Fruit fly (Drosophila melanogaster): ENCODE measurements around the gene CG14331.
A peak's percentile ranks its signal among the peaks of the same experiment; 100 is the strongest.

Gene CG14331

dm6 chr3R:17394318-17395188 lies 46.0 kb downstream of the CG14331 start, which contains the start of gene CREG:
TSS of gene CREG (minus strand) at chr3R:17394640.
- TF ChIP-seq usp (GFP tag; optimal IDR thresholded peaks at IDR 0.05): no peak
- TF ChIP-seq br (GFP tag; optimal IDR thresholded peaks at IDR 0.05): peak; percentile 5
- TF ChIP-seq Abd-B (GFP tag; optimal IDR thresholded peaks at IDR 0.05): no peak
- peak; percentile 79 for TF ChIP-seq pan (optimal IDR thresholded peaks at IDR 0.05)
- peak; percentile 70 for TF ChIP-seq woc (GFP tag; optimal IDR thresholded peaks at IDR 0.05)
- TF ChIP-seq HLH106 (tag; optimal IDR thresholded peaks at IDR 0.05): peak; percentile 15
- peak; percentile 66 for TF ChIP-seq Hr83 (GFP tag; optimal IDR thresholded peaks at IDR 0.05; ENCODE audit: poor library complexity, severe bottlenecking)
- no peak for TF ChIP-seq CrebA (GFP tag; optimal IDR thresholded peaks at IDR 0.05; ENCODE audit: borderline replicate concordance)
- peak; percentile 19 for TF ChIP-seq tai (GFP tag; optimal IDR thresholded peaks at IDR 0.05)
- TF ChIP-seq Rel (GFP tag; optimal IDR thresholded peaks at IDR 0.05): no peak
- peak; percentile 34 for TF ChIP-seq Rel (tag; optimal IDR thresholded peaks at IDR 0.05)
- TF ChIP-seq ey (GFP tag; optimal IDR thresholded peaks at IDR 0.05): peak; percentile 32
- TF ChIP-seq fru (GFP tag; optimal IDR thresholded peaks at IDR 0.05): peak; percentile 39
- peak; percentile 34 for TF ChIP-seq Sp1 (GFP tag; optimal IDR thresholded peaks at IDR 0.05)
- peak; percentile 4 for TF ChIP-seq OdsH (GFP tag; optimal IDR thresholded peaks at IDR 0.05)
- TF ChIP-seq CG32264 (GFP tag; optimal IDR thresholded peaks at IDR 0.05): no peak
- TF ChIP-seq foxo (GFP tag; optimal IDR thresholded peaks at IDR 0.05): peak in 1 of 2 experiments; percentile 48
- TF ChIP-seq rgr (GFP tag; optimal IDR thresholded peaks at IDR 0.05): peak; percentile 32
- peak; percentile 42 for TF ChIP-seq Jra (GFP tag; optimal IDR thresholded peaks at IDR 0.05)
- TF ChIP-seq Dfd (GFP tag; optimal IDR thresholded peaks at IDR 0.05): peak; percentile 0
- TF ChIP-seq psq (GFP tag; optimal IDR thresholded peaks at IDR 0.05): peak; percentile 43
- peak; percentile 37 for TF ChIP-seq dmrt93B (GFP tag; optimal IDR thresholded peaks at IDR 0.05)
- no peak for TF ChIP-seq sv (GFP tag; optimal IDR thresholded peaks at IDR 0.05)

dm6 chr3R:17391313-17391845 lies 49.1 kb downstream of the CG14331 start, which contains the start of the genes Brf and sds22:
TSS of gene Brf (minus strand) at chr3R:17391337.
TSS of gene sds22 (plus strand) at chr3R:17391594.
- peak; percentile 95 for TF ChIP-seq Sp1 (GFP tag; optimal IDR thresholded peaks at IDR 0.05)
- peak; percentile 95 for TF ChIP-seq OdsH (GFP tag; optimal IDR thresholded peaks at IDR 0.05)
- TF ChIP-seq N (GFP tag; optimal IDR thresholded peaks at IDR 0.05): no peak
- TF ChIP-seq HLH106 (tag; optimal IDR thresholded peaks at IDR 0.05): peak; percentile 97
- TF ChIP-seq CrebA (GFP tag; optimal IDR thresholded peaks at IDR 0.05; ENCODE audit: borderline replicate concordance): no peak
- TF ChIP-seq Dif (GFP tag; optimal IDR thresholded peaks at IDR 0.05; ENCODE audit: partially characterized antibody): no peak
- peak; percentile 97 for TF ChIP-seq Hnf4 (GFP tag; optimal IDR thresholded peaks at IDR 0.05)
- TF ChIP-seq fru (GFP tag; optimal IDR thresholded peaks at IDR 0.05): peak; percentile 95
- peak; percentile 97 for TF ChIP-seq sv (GFP tag; optimal IDR thresholded peaks at IDR 0.05)
- peak; percentile 18 for TF ChIP-seq Rel (GFP tag; optimal IDR thresholded peaks at IDR 0.05)
- TF ChIP-seq Rel (tag; optimal IDR thresholded peaks at IDR 0.05): peak; percentile 79
- TF ChIP-seq rgr (GFP tag; optimal IDR thresholded peaks at IDR 0.05): peak; percentile 97
- TF ChIP-seq Dfd (GFP tag; optimal IDR thresholded peaks at IDR 0.05): peak; percentile 79
- peak; percentile 60 for TF ChIP-seq Hr83 (GFP tag; optimal IDR thresholded peaks at IDR 0.05; ENCODE audit: poor library complexity, severe bottlenecking)
- TF ChIP-seq Vsx2 (GFP tag; optimal IDR thresholded peaks at IDR 0.05; ENCODE audit: partially characterized antibody): no peak
- peak; percentile 47 for TF ChIP-seq Myc (optimal IDR thresholded peaks at IDR 0.05)
- peak; percentile 89 for TF ChIP-seq sage (GFP tag; optimal IDR thresholded peaks at IDR 0.05)
- TF ChIP-seq Abd-B (GFP tag; optimal IDR thresholded peaks at IDR 0.05): no peak
- peak; percentile 95 for TF ChIP-seq CG9705 (GFP tag; optimal IDR thresholded peaks at IDR 0.05)
- peak; percentile 95 for TF ChIP-seq br (GFP tag; optimal IDR thresholded peaks at IDR 0.05)
- peak; percentile 96 for TF ChIP-seq ey (GFP tag; optimal IDR thresholded peaks at IDR 0.05)
- peak; percentile 45 to 97 for TF ChIP-seq foxo (GFP tag; optimal IDR thresholded peaks at IDR 0.05)
- no peak for TF ChIP-seq dl (GFP tag; optimal IDR thresholded peaks at IDR 0.05; ENCODE audit: insufficient read depth in 1 of 2, partially characterized antibody in 2 of 2)
- TF ChIP-seq usp (GFP tag; optimal IDR thresholded peaks at IDR 0.05): no peak
- TF ChIP-seq Mio (GFP tag; optimal IDR thresholded peaks at IDR 0.05): peak; percentile 76
- peak; percentile 93 for TF ChIP-seq dmrt93B (GFP tag; optimal IDR thresholded peaks at IDR 0.05)
- TF ChIP-seq CG32264 (GFP tag; optimal IDR thresholded peaks at IDR 0.05): peak; percentile 92
- peak; percentile 98 for TF ChIP-seq woc (GFP tag; optimal IDR thresholded peaks at IDR 0.05)
- TF ChIP-seq psq (GFP tag; optimal IDR thresholded peaks at IDR 0.05): peak; percentile 94
- TF ChIP-seq Jra (GFP tag; optimal IDR thresholded peaks at IDR 0.05): peak; percentile 94
- TF ChIP-seq jim (GFP tag; optimal IDR thresholded peaks at IDR 0.05): peak; percentile 8
- peak; percentile 93 for TF ChIP-seq GATAd (GFP tag; optimal IDR thresholded peaks at IDR 0.05)
- TF ChIP-seq pan (optimal IDR thresholded peaks at IDR 0.05): no peak
- TF ChIP-seq tai (GFP tag; optimal IDR thresholded peaks at IDR 0.05): peak; percentile 97
- TF ChIP-seq lola (GFP tag; optimal IDR thresholded peaks at IDR 0.05): no peak
- peak; percentile 97 for TF ChIP-seq brk (GFP tag; optimal IDR thresholded peaks at IDR 0.05)
- peak; percentile 97 for TF ChIP-seq h (GFP tag; optimal IDR thresholded peaks at IDR 0.05)
- TF ChIP-seq Hr78 (GFP tag; optimal IDR thresholded peaks at IDR 0.05): no peak
- peak; percentile 91 for TF ChIP-seq dsf (GFP tag; optimal IDR thresholded peaks at IDR 0.05; ENCODE audit: borderline replicate concordance)
